Worm (Caenorhabditis elegans) whole organism, young adult: ENCODE data around the gene ndc-80.

Source experiments
- B0035.1 ChIP-seq: sonication (generic microtip); optimal IDR thresholded peaks from 2 replicates; lab custom pipeline; 2016; ENCODE audit warnings: missing genetic modification characterization, mild to moderate bottlenecking, missing compliant biosample characterization, missing genotype, missing genetic modification reagents
- F22D6.2 ChIP-seq: sonication (generic microtip); optimal IDR thresholded peaks from 2 replicates; lab custom pipeline; 2016; ENCODE audit warnings: mild to moderate bottlenecking, missing genetic modification characterization, missing compliant biosample characterization
- F57A8.1 ChIP-seq: fragments of 200-800 bp; sonication (Bioruptor generic); optimal IDR thresholded peaks from 2 replicates; lab custom pipeline; 2018; ENCODE audit warnings: mild to moderate bottlenecking, missing genetic modification characterization, moderate library complexity, missing compliant biosample characterization
- Y79H2A.3 ChIP-seq: fragments of 200-800 bp; sonication (Bioruptor generic); conservative IDR thresholded peaks from 2 replicates; pipeline ENCODE4 v1.3.6; 2022; ENCODE audit warnings: missing genetic modification reagents, missing genetic modification characterization, missing compliant biosample characterization
- attf-5 ChIP-seq: fragments of 200-800 bp; sonication (Bioruptor generic); optimal IDR thresholded peaks from 2 replicates; lab custom pipeline; 2018; ENCODE audit warnings: mild to moderate bottlenecking, missing genetic modification characterization, missing compliant biosample characterization
- attf-6 ChIP-seq: fragments of 200-800 bp; sonication (Bioruptor generic); IDR thresholded peaks from 2 replicates; pipeline ENCODE4 v1.3.6; 2022; ENCODE audit warnings: missing genetic modification reagents, missing genetic modification characterization, missing compliant biosample characterization
- ceh-100 ChIP-seq: fragments of 200-800 bp; sonication (Bioruptor generic); IDR thresholded peaks from 2 replicates; pipeline ENCODE4 v1.3.6; 2022; ENCODE audit warnings: missing genetic modification reagents, missing genetic modification characterization, missing compliant biosample characterization
- chd-7 ChIP-seq: sonication (generic microtip); optimal IDR thresholded peaks from 2 replicates; lab custom pipeline; 2016; ENCODE audit warnings: mild to moderate bottlenecking, missing genetic modification characterization, moderate library complexity, missing compliant biosample characterization
- dpff-1 ChIP-seq: sonication (generic microtip); optimal IDR thresholded peaks from 2 replicates; lab custom pipeline; 2017; ENCODE audit warnings: mild to moderate bottlenecking, missing genetic modification characterization, missing compliant biosample characterization
- hlh-12 ChIP-seq: sonication (generic microtip); optimal IDR thresholded peaks from 2 replicates; lab custom pipeline; 2016; ENCODE audit warnings: missing genetic modification characterization, missing compliant biosample characterization
- hsf-1 ChIP-seq: fragments of 200-800 bp; sonication (Bioruptor generic); IDR thresholded peaks from 2 replicates; pipeline ENCODE4 v1.3.6; 2022; ENCODE audit warnings: missing genetic modification reagents, missing genetic modification characterization, missing compliant biosample characterization
- lag-1 ChIP-seq: fragments of 200-800 bp; sonication (Bioruptor generic); IDR thresholded peaks from 2 replicates; pipeline ENCODE4 v1.3.6; 2022; ENCODE audit warnings: missing genetic modification reagents, missing genetic modification characterization, missing compliant biosample characterization
- let-526 ChIP-seq: fragments of 200-800 bp; sonication (Bioruptor generic); IDR thresholded peaks from 2 replicates; pipeline ENCODE4 v1.3.6; 2022; ENCODE audit warnings: missing genetic modification reagents, missing genetic modification characterization, missing compliant biosample characterization
- lin-40 ChIP-seq: sonication (generic microtip); optimal IDR thresholded peaks from 2 replicates; lab custom pipeline; 2016; ENCODE audit warnings: missing genetic modification characterization, mild to moderate bottlenecking, missing compliant biosample characterization, missing genotype, missing genetic modification reagents
- lir-1 ChIP-seq: fragments of 200-800 bp; sonication (Bioruptor generic); conservative IDR thresholded peaks from 2 replicates; pipeline ENCODE4 v1.3.6; 2022; ENCODE audit warnings: missing genetic modification reagents, missing genetic modification characterization, missing compliant biosample characterization
- lsy-27 ChIP-seq: sonication (generic microtip); optimal IDR thresholded peaks from 2 replicates; lab custom pipeline; 2017; ENCODE audit warnings: missing genetic modification characterization, mild to moderate bottlenecking, missing compliant biosample characterization, antibody characterized with exemption, missing genotype, borderline replicate concordance; ENCODE audit not compliant: insufficient read depth
- madf-8 ChIP-seq: fragments of 200-800 bp; sonication (Bioruptor generic); conservative IDR thresholded peaks from 2 replicates; pipeline ENCODE4 v1.3.6; 2022; ENCODE audit warnings: missing genetic modification reagents, missing genetic modification characterization, missing compliant biosample characterization
- nfya-1 ChIP-seq: sonication (generic microtip); optimal IDR thresholded peaks from 2 replicates; lab custom pipeline; 2017; ENCODE audit warnings: antibody characterized with exemption, missing compliant biosample characterization, missing genetic modification characterization, borderline replicate concordance; ENCODE audit not compliant: insufficient read depth
- nhr-120 ChIP-seq: fragments of 200-800 bp; sonication (Bioruptor generic); IDR thresholded peaks from 2 replicates; pipeline ENCODE4 v1.3.6; 2022; ENCODE audit warnings: missing genetic modification characterization, missing compliant biosample characterization
- nhr-179 ChIP-seq: sonication (generic microtip); optimal IDR thresholded peaks from 2 replicates; lab custom pipeline; 2016; ENCODE audit warnings: mild to moderate bottlenecking, missing genetic modification characterization, missing compliant biosample characterization
- rec-8 ChIP-seq, 2 experiments: sonication (generic microtip); optimal IDR thresholded peaks; 2 replicates each; lab custom pipeline; 2016; ENCODE audit warnings: mild to moderate bottlenecking in 2 of 2, missing genetic modification characterization in 2 of 2, missing genetic modification reagents in 2 of 2, missing genotype in 2 of 2, missing biosample characterization in 1 of 2, missing compliant biosample characterization in 1 of 2, moderate library complexity in 1 of 2
- tbx-9 ChIP-seq: sonication (generic microtip); optimal IDR thresholded peaks from 2 replicates; lab custom pipeline; 2016; ENCODE audit warnings: borderline replicate concordance, missing genetic modification characterization, inconsistent platforms, missing compliant biosample characterization

ndc-80 gene

ce11 chrIV:10128906-10129386 is 43.0 kb downstream of the ndc-80 start, which contains the start of the genes gtbp-1 and K08F4.3 (continued):
- TF ChIP-seq chd-7 (tag; lab: Kevin White, UChicago) (no peak), dpff-1 (tag; lab: Kevin White, UChicago) (no peak), B0035.1 (no peak), nfya-1 (tag; lab: Kevin White, UChicago) (no peak), ceh-100 (0 out of 2 replicates have a peak, but pooled peaks have one; percentile 52), nhr-120 (GFP tag; lab: Robert Waterston, UW) (no peak), F57A8.1 (no peak), lin-40 (tag; lab: Kevin White, UChicago) (no peak), nhr-179 (no peak), hlh-12 (tag; lab: Kevin White, UChicago) (no peak), lir-1 (GFP tag; lab: Robert Waterston, UW) (no peak)

- TF ChIP-seq rec-8 (tag; optimal IDR thresholded peaks at IDR 0.05; lab: Kevin White, UChicago) = no peak
- TF ChIP-seq Y79H2A.3 (GFP tag; lab: Robert Waterston, UW) = no peak
- TF ChIP-seq let-526 (GFP tag; lab: Robert Waterston, UW) = no peak
These were observed 44.0 kb downstream of the ndc-80 start, which contains the start of gene glt-3 for ce11 chrIV:10129957-10130356. Gene glt-3 (plus strand): TSS chrIV:10130257.

ce11 chrIV:10135817-10136216 is 49.9 kb downstream of the ndc-80 start, which contains the start of gene K08F4.5:
Gene K08F4.5 (minus strand): TSS chrIV:10135917.
- TF ChIP-seq lsy-27 (tag; lab: Kevin White, UChicago) (no peak), F22D6.2 (tag; lab: Kevin White, UChicago) (no peak)
- TF ChIP-seq, all 124 proteins: peak for 0

ce11 chrIV:10137804-10138203 is 51.9 kb downstream of the ndc-80 start, which contains the start of gene K08F4.12:
Gene K08F4.12 (plus strand): TSS chrIV:10138104.
- TF ChIP-seq madf-8 = no peak
- TF ChIP-seq lag-1 = no peak
- TF ChIP-seq attf-5 (GFP tag; lab: Kevin White, UChicago) = no peak
- TF ChIP-seq attf-6 = no peak
- TF ChIP-seq lin-40 (tag; lab: Kevin White, UChicago) = no peak
- no peak for TF ChIP-seq hsf-1 (GFP tag; lab: Robert Waterston, UW)
- no peak for TF ChIP-seq tbx-9
- TF ChIP-seq, all 124 proteins: peak for 0
